Fruit fly (Drosophila melanogaster) whole organism, embryonic: ENCODE data around the gene APC4.

Experiments used
- Aef1 ChIP-seq: fragments of 200-800 bp; sonication (Bioruptor generic); IDR thresholded peaks from 3 replicates; pipeline ENCODE4 v1.3.6; 2022; ENCODE audit warnings: missing biosample characterization, missing genetic modification characterization
- CG10366 ChIP-seq: fragments of 200-800 bp; sonication (Bioruptor generic); IDR thresholded peaks from 2 replicates; pipeline ENCODE4 v1.3.6; 2022; ENCODE audit warnings: missing biosample characterization, missing genetic modification characterization
- CG10654 ChIP-seq: fragments of 200-800 bp; sonication (Bioruptor generic); optimal IDR thresholded peaks from 2 replicates; lab custom pipeline; 2016; ENCODE audit warnings: missing biosample characterization, missing genetic modification characterization
- CG11456 ChIP-seq: fragments of 200-800 bp; sonication (Bioruptor generic); IDR thresholded peaks from 3 replicates; pipeline ENCODE4 v1.3.6; 2022; ENCODE audit warnings: missing biosample characterization, missing genetic modification characterization
- CG11695 ChIP-seq: fragments of 200-800 bp; sonication (Bioruptor generic); IDR thresholded peaks from 3 replicates; pipeline ENCODE4 v1.3.6; 2022; ENCODE audit warnings: missing biosample characterization, missing genetic modification characterization
- CG12769 ChIP-seq: fragments of 200-800 bp; sonication (Bioruptor generic); optimal IDR thresholded peaks from 2 replicates; lab custom pipeline; 2019; ENCODE audit warnings: missing biosample characterization, mild to moderate bottlenecking, missing genetic modification characterization, moderate library complexity
- CG13424 ChIP-seq: fragments of 200-800 bp; sonication (Bioruptor generic); optimal IDR thresholded peaks from 2 replicates; lab custom pipeline; 2019; ENCODE audit warnings: missing biosample characterization, mild to moderate bottlenecking, missing genetic modification characterization, moderate library complexity
- CG14441 ChIP-seq: fragments of 200-800 bp; sonication (Bioruptor generic); IDR thresholded peaks from 2 replicates; pipeline ENCODE4 v1.3.6; 2022; ENCODE audit warnings: missing biosample characterization, missing genetic modification characterization
- CG1603 ChIP-seq: fragments of 200-800 bp; sonication (Bioruptor generic); optimal IDR thresholded peaks from 2 replicates; lab custom pipeline; 2019; ENCODE audit warnings: missing biosample characterization, mild to moderate bottlenecking, missing genetic modification characterization, moderate library complexity
- CG17328 ChIP-seq: fragments of 200-800 bp; sonication (Bioruptor generic); IDR thresholded peaks from 2 replicates; pipeline ENCODE4 v1.3.6; 2022; ENCODE audit warnings: missing biosample characterization, missing genetic modification characterization
- CG17385 ChIP-seq: fragments of 200-800 bp; sonication (Bioruptor generic); optimal IDR thresholded peaks from 3 replicates; lab custom pipeline; 2018; ENCODE audit warnings: missing biosample characterization, mild to moderate bottlenecking, missing genetic modification characterization
- CG2712 ChIP-seq: fragments of 200-800 bp; optimal IDR thresholded peaks from 3 replicates; lab custom pipeline; 2019; ENCODE audit warnings: missing biosample characterization, mild to moderate bottlenecking, missing genetic modification characterization, moderate library complexity
- CG2889 ChIP-seq: fragments of 200-800 bp; sonication (Bioruptor generic); IDR thresholded peaks from 3 replicates; pipeline ENCODE4 v1.3.6; 2022; ENCODE audit warnings: missing biosample characterization, missing genetic modification characterization
- CG30403 ChIP-seq: fragments of 200-800 bp; sonication (Bioruptor generic); optimal IDR thresholded peaks from 3 replicates; lab custom pipeline; 2016; ENCODE audit warnings: missing biosample characterization, missing genetic modification characterization
- CG32532 ChIP-seq: fragments of 200-800 bp; sonication (Bioruptor generic); IDR thresholded peaks from 2 replicates; pipeline ENCODE4 v1.3.6; 2022; ENCODE audit warnings: missing biosample characterization, missing genetic modification characterization
- CG5953 ChIP-seq: fragments of 200-800 bp; sonication (Bioruptor generic); IDR thresholded peaks from 2 replicates; pipeline ENCODE4 v1.3.6; 2022; ENCODE audit warnings: missing biosample characterization, missing genetic modification characterization
- CG7786 ChIP-seq: fragments of 200-800 bp; sonication (Bioruptor generic); optimal IDR thresholded peaks from 2 replicates; lab custom pipeline; 2016; ENCODE audit warnings: missing biosample characterization, missing genetic modification characterization
- CG8290 ChIP-seq, 3 experiments: fragments of 200-800 bp; sonication (Bioruptor generic); optimal IDR thresholded peaks; 2 replicates each; lab custom pipeline; 2016 to 2019; ENCODE audit warnings: missing biosample characterization in 3 of 3, missing genetic modification characterization in 3 of 3, mild to moderate bottlenecking in 2 of 3, moderate library complexity in 1 of 3
- CG9215 ChIP-seq: fragments of 200-800 bp; sonication (Bioruptor generic); IDR thresholded peaks from 2 replicates; pipeline ENCODE4 v1.3.6; 2022; ENCODE audit warnings: missing biosample characterization, missing genetic modification characterization
- Chrac-16 ChIP-seq: fragments of 200-800 bp; sonication (Bioruptor generic); optimal IDR thresholded peaks from 3 replicates; lab custom pipeline; 2016; ENCODE audit warnings: missing biosample characterization, missing genetic modification characterization
- D ChIP-seq, 2 experiments: fragments of 200-800 bp in 1 of 2; fragments of >200 bp in 1 of 2; sonication (Bioruptor generic) in 1 of 2; optimal IDR thresholded peaks; 2 replicates in 1 of 2; 3 replicates in 1 of 2; lab custom pipeline; 2017; ENCODE audit warnings: mild to moderate bottlenecking in 1 of 2, missing biosample characterization in 1 of 2, missing genetic modification characterization in 1 of 2, missing genetic modification reagents in 1 of 2
- Drgx ChIP-seq: fragments of 200-800 bp; sonication (Bioruptor generic); IDR thresholded peaks from 2 replicates; pipeline ENCODE4 v1.3.6; 2022; ENCODE audit warnings: missing biosample characterization, missing genetic modification characterization
- Fer3 ChIP-seq: fragments of 200-800 bp; sonication (Bioruptor generic); optimal IDR thresholded peaks from 2 replicates; lab custom pipeline; 2018; ENCODE audit warnings: missing biosample characterization, mild to moderate bottlenecking, missing genetic modification characterization, moderate library complexity
- Hr3 ChIP-seq: fragments of 200-800 bp; sonication (Bioruptor generic); optimal IDR thresholded peaks from 3 replicates; lab custom pipeline; 2016; ENCODE audit warnings: missing biosample characterization, missing genetic modification characterization
- Hr51 ChIP-seq, 2 experiments: fragments of 200-800 bp; sonication (Bioruptor generic); optimal IDR thresholded peaks; 2 replicates in 1 of 2; 3 replicates in 1 of 2; lab custom pipeline; 2016 to 2018; ENCODE audit warnings: missing biosample characterization in 2 of 2, missing genetic modification characterization in 2 of 2, mild to moderate bottlenecking in 1 of 2, moderate library complexity in 1 of 2
- Myb ChIP-seq: fragments of 200-800 bp; sonication (Bioruptor generic); optimal IDR thresholded peaks from 2 replicates; lab custom pipeline; 2016; ENCODE audit warnings: missing biosample characterization, missing genetic modification characterization
- PHDP ChIP-seq: fragments of 200-800 bp; sonication (Bioruptor generic); optimal IDR thresholded peaks from 3 replicates; lab custom pipeline; 2018; ENCODE audit warnings: missing biosample characterization, mild to moderate bottlenecking, missing genetic modification characterization, moderate library complexity
- Ptx1 ChIP-seq: fragments of 200-800 bp; sonication (Bioruptor generic); IDR thresholded peaks from 2 replicates; pipeline ENCODE4 v1.3.6; 2022; ENCODE audit warnings: missing biosample characterization, missing genetic modification characterization
- Xrp1 ChIP-seq: fragments of 200-800 bp; sonication (Bioruptor generic); IDR thresholded peaks from 2 replicates; pipeline ENCODE4 v1.3.6; 2022; ENCODE audit warnings: missing biosample characterization, missing genetic modification characterization
- al ChIP-seq: fragments of 200-800 bp; sonication (Bioruptor generic); IDR thresholded peaks from 2 replicates; pipeline ENCODE4 v1.3.6; 2022; ENCODE audit warnings: missing biosample characterization, missing genetic modification characterization
- bcd ChIP-seq: fragments of 200-800 bp; sonication (Bioruptor generic); optimal IDR thresholded peaks from 2 replicates; lab custom pipeline; 2017; ENCODE audit warnings: missing biosample characterization, mild to moderate bottlenecking, missing genetic modification characterization
- bsh ChIP-seq, 2 experiments: fragments of 200-800 bp; sonication (Bioruptor generic); optimal IDR thresholded peaks; 2 replicates each; lab custom pipeline; 2017 to 2018; ENCODE audit warnings: mild to moderate bottlenecking in 2 of 2, missing biosample characterization in 2 of 2, missing genetic modification characterization in 2 of 2, moderate library complexity in 1 of 2
- ci ChIP-seq: fragments of 200-800 bp; sonication (Bioruptor generic); IDR thresholded peaks from 3 replicates; pipeline ENCODE4 v1.3.6; 2022; ENCODE audit warnings: missing biosample characterization, missing genetic modification characterization
- croc ChIP-seq: fragments of 200-800 bp; sonication (Bioruptor generic); conservative IDR thresholded peaks from 3 replicates; pipeline ENCODE4 v1.3.6; 2022; ENCODE audit warnings: missing biosample characterization, missing genetic modification characterization
- dimm ChIP-seq: fragments of 200-800 bp; sonication (Bioruptor generic); IDR thresholded peaks from 2 replicates; pipeline ENCODE4 v1.3.6; 2022; ENCODE audit warnings: missing biosample characterization, missing genetic modification characterization
- dmrt99B ChIP-seq: fragments of 200-800 bp; sonication (Bioruptor generic); optimal IDR thresholded peaks from 2 replicates; lab custom pipeline; 2018; ENCODE audit warnings: missing biosample characterization, mild to moderate bottlenecking, missing genetic modification characterization, moderate library complexity
- gem ChIP-seq: fragments of 200-800 bp; sonication (Bioruptor generic); optimal IDR thresholded peaks from 2 replicates; lab custom pipeline; 2019; ENCODE audit warnings: missing biosample characterization, mild to moderate bottlenecking, missing genetic modification characterization, moderate library complexity
- grau ChIP-seq: fragments of 200-800 bp; optimal IDR thresholded peaks from 3 replicates; lab custom pipeline; 2019; ENCODE audit warnings: missing biosample characterization, mild to moderate bottlenecking, missing genetic modification characterization, moderate library complexity
- ind ChIP-seq: fragments of 200-800 bp; sonication (Bioruptor generic); optimal IDR thresholded peaks from 3 replicates; lab custom pipeline; 2016; ENCODE audit warnings: missing biosample characterization, missing genetic modification characterization
- lab ChIP-seq: fragments of 200-800 bp; sonication (Bioruptor generic); optimal IDR thresholded peaks from 3 replicates; lab custom pipeline; 2017; ENCODE audit warnings: missing biosample characterization, missing genetic modification characterization, mild to moderate bottlenecking, moderate library complexity, missing genetic modification reagents
- lbe ChIP-seq: fragments of 200-800 bp; sonication (Bioruptor generic); optimal IDR thresholded peaks from 2 replicates; lab custom pipeline; 2016; ENCODE audit warnings: missing biosample characterization, mild to moderate bottlenecking, missing genetic modification characterization
- nmo ChIP-seq: fragments of 200-800 bp; sonication (Bioruptor generic); optimal IDR thresholded peaks from 2 replicates; lab custom pipeline; 2018; ENCODE audit warnings: missing biosample characterization, mild to moderate bottlenecking, missing genetic modification characterization, moderate library complexity
- nom ChIP-seq: fragments of 200-800 bp; sonication (Bioruptor generic); optimal IDR thresholded peaks from 2 replicates; lab custom pipeline; 2017; ENCODE audit warnings: missing biosample characterization, missing genetic modification characterization, mild to moderate bottlenecking, moderate library complexity, missing genetic modification reagents
- oc ChIP-seq: fragments of 200-800 bp; sonication (Bioruptor generic); optimal IDR thresholded peaks from 2 replicates; lab custom pipeline; 2018; ENCODE audit warnings: missing biosample characterization, mild to moderate bottlenecking, missing genetic modification characterization, moderate library complexity
- row ChIP-seq: fragments of 200-800 bp; sonication (Bioruptor generic); IDR thresholded peaks from 3 replicates; pipeline ENCODE4 v1.3.6; 2022; ENCODE audit warnings: missing biosample characterization, missing genetic modification characterization
- tgo ChIP-seq: fragments of 200-800 bp; sonication (Bioruptor generic); IDR thresholded peaks from 3 replicates; pipeline ENCODE4 v1.3.6; 2022; ENCODE audit warnings: missing biosample characterization, missing genetic modification characterization
- vvl ChIP-seq: fragments of 200-800 bp; sonication (Bioruptor generic); IDR thresholded peaks from 2 replicates; pipeline ENCODE4 v1.3.6; 2022; ENCODE audit warnings: missing biosample characterization, missing genetic modification characterization

APC4 gene

dm6 chrX:9066802-9067489 lies 15.8 kb upstream of the APC4 start:
- TF ChIP-seq CG10654 (GFP tag; lab: Kevin White, UChicago) (no peak), CG11456 (GFP tag; lab: Robert Waterston, UW) (peak; percentile 45; the same call in 1 of the 3 replicates), row (GFP tag; lab: Robert Waterston, UW) (peak; percentile 56), Aef1 (peak; percentile 41; the same call in 2 of the 3 replicates), CG13424 (tag; lab: Kevin White, UChicago) (peak; percentile 18), Ptx1 (GFP tag; lab: Robert Waterston, UW) (peak; percentile 61), Hr51 (GFP tag; optimal IDR thresholded peaks at IDR 0.05; lab: Kevin White, UChicago) (peak in 1 of 2 experiments; percentile 43), D (optimal IDR thresholded peaks at IDR 0.05; lab: Kevin White, UChicago) (no peak), D (GFP tag; optimal IDR thresholded peaks at IDR 0.05; lab: Kevin White, UChicago) (no peak), Hr3 (GFP tag; lab: Kevin White, UChicago) (peak; percentile 24), bcd (peak; percentile 3), CG1603 (tag; lab: Kevin White, UChicago) (peak; percentile 6), CG9215 (GFP tag; lab: Robert Waterston, UW) (peak; percentile 26; the same call in 1 of the 2 replicates), al (GFP tag; lab: Robert Waterston, UW) (peak; percentile 28; the same call in 1 of the 2 replicates), nom (GFP tag; lab: Kevin White, UChicago) (peak; percentile 63), dmrt99B (tag; lab: Kevin White, UChicago) (peak; percentile 47), dimm (no peak), Fer3 (tag; lab: Kevin White, UChicago) (peak; percentile 29), grau (peak; percentile 29), CG17328 (peak; percentile 36; the same call in 1 of the 2 replicates), CG5953 (GFP tag; lab: Robert Waterston, UW) (0 out of 2 replicates have a peak, but pooled peaks have one; percentile 8), oc (no peak), vvl (GFP tag; lab: Robert Waterston, UW) (peak; percentile 32; the same call in 1 of the 2 replicates), lbe (GFP tag; lab: Kevin White, UChicago) (peak; percentile 64), CG14441 (GFP tag; lab: Robert Waterston, UW) (peak; percentile 47; the same call in 1 of the 2 replicates), CG17385 (GFP tag; lab: Kevin White, UChicago) (peak; percentile 35), ci (0 out of 3 replicates have a peak, but pooled peaks have one; percentile 17), croc (GFP tag; lab: Robert Waterston, UW) (0 out of 3 replicates have a peak, but pooled peaks have one; percentile 18), CG10366 (GFP tag; lab: Robert Waterston, UW) (no peak), CG8290 (GFP tag; optimal IDR thresholded peaks at IDR 0.05; lab: Kevin White, UChicago) (no peak), CG8290 (tag; optimal IDR thresholded peaks at IDR 0.05; lab: Kevin White, UChicago) (peak in 1 of 2 experiments; percentile 3), Chrac-16 (GFP tag; lab: Kevin White, UChicago) (no peak), PHDP (tag; lab: Kevin White, UChicago) (peak; percentile 11), CG2712 (tag; lab: Kevin White, UChicago) (peak; percentile 11), CG12769 (tag; lab: Kevin White, UChicago) (peak; percentile 0), lab (GFP tag; lab: Kevin White, UChicago) (peak; percentile 34), Myb (GFP tag; lab: Kevin White, UChicago) (no peak), ind (GFP tag; lab: Kevin White, UChicago) (peak; percentile 31), CG11695 (GFP tag; lab: Robert Waterston, UW) (peak; percentile 38; the same call in 1 of the 3 replicates), CG30403 (GFP tag; lab: Kevin White, UChicago) (peak; percentile 27), bsh (GFP tag; optimal IDR thresholded peaks at IDR 0.05; lab: Kevin White, UChicago) (peak; percentile 44 to 47), nmo (GFP tag; lab: Kevin White, UChicago) (peak; percentile 22), Drgx (GFP tag; lab: Robert Waterston, UW) (peak; percentile 71), CG32532 (GFP tag; lab: Robert Waterston, UW) (peak; percentile 56), CG7786 (GFP tag; lab: Kevin White, UChicago) (no peak), Xrp1 (peak; percentile 46; the same call in 1 of the 2 replicates), CG2889 (0 out of 3 replicates have a peak, but pooled peaks have one; percentile 46), tgo (GFP tag; lab: Robert Waterston, UW) (peak; percentile 45; the same call in 1 of the 3 replicates), gem (tag; lab: Kevin White, UChicago) (peak; percentile 57)
